Worm (Caenorhabditis elegans): ENCODE data around the gene kdin-1.
A peak's percentile ranks its signal among the peaks of the same experiment; 100 is the strongest.

The kdin-1 gene

ce11 chrIV:11027560-11027959 lies 10.9 kb upstream of the kdin-1 start:
- TF ChIP-seq fkh-2 (tag; optimal IDR thresholded peaks at IDR 0.05) (no peak), jun-1 (tag; optimal IDR thresholded peaks at IDR 0.05) (peak; percentile 77), nhr-237 (tag; optimal IDR thresholded peaks at IDR 0.05) (no peak), tbx-2 (tag; optimal IDR thresholded peaks at IDR 0.05) (peak; percentile 47), aly-2 (tag; optimal IDR thresholded peaks at IDR 0.05) (no peak), fos-1 (tag; optimal IDR thresholded peaks at IDR 0.05) (peak; percentile 73), zag-1 (tag; optimal IDR thresholded peaks at IDR 0.05) (peak; percentile 53), nhr-43 (tag; optimal IDR thresholded peaks at IDR 0.05; ENCODE audit: poor library complexity, severe bottlenecking) (peak; percentile 80), nhr-12 (tag; optimal IDR thresholded peaks at IDR 0.05) (no peak), mml-1 (tag; optimal IDR thresholded peaks at IDR 0.05) (no peak), lsy-12 (tag; optimal IDR thresholded peaks at IDR 0.05) (peak; percentile 58), daf-12 (tag; optimal IDR thresholded peaks at IDR 0.05) (no peak), R02D3.7 (tag; optimal IDR thresholded peaks at IDR 0.05) (peak; percentile 46), nhr-28 (tag; optimal IDR thresholded peaks at IDR 0.05) (no peak), mdl-1 (tag; optimal IDR thresholded peaks at IDR 0.05) (peak; percentile 13), sea-2 (GFP tag; optimal IDR thresholded peaks at IDR 0.05) (no peak), egl-5 (tag; optimal IDR thresholded peaks at IDR 0.05) (no peak), ama-1 (optimal IDR thresholded peaks at IDR 0.05) (peak; percentile 92), nhr-67 (tag; optimal IDR thresholded peaks at IDR 0.05) (no peak), ZK546.5 (tag; optimal IDR thresholded peaks at IDR 0.05) (no peak), egl-27 (tag; optimal IDR thresholded peaks at IDR 0.05) (no peak), ceh-16 (tag; optimal IDR thresholded peaks at IDR 0.05) (no peak), elt-1 (tag; optimal IDR thresholded peaks at IDR 0.05) (no peak), nhr-76 (tag; optimal IDR thresholded peaks at IDR 0.05) (no peak), nfya-1 (tag; optimal IDR thresholded peaks at IDR 0.05; ENCODE audit: insufficient read depth) (peak; percentile 90), nhr-23 (tag; optimal IDR thresholded peaks at IDR 0.05) (peak; percentile 94), lin-39 (tag; optimal IDR thresholded peaks at IDR 0.05) (peak; percentile 92), ztf-4 (tag; optimal IDR thresholded peaks at IDR 0.05) (no peak), ceh-28 (tag; optimal IDR thresholded peaks at IDR 0.05) (peak; percentile 66), nhr-11 (tag; optimal IDR thresholded peaks at IDR 0.05) (no peak), skn-1 (tag; optimal IDR thresholded peaks at IDR 0.05) (peak; percentile 84), ceh-9 (tag; optimal IDR thresholded peaks at IDR 0.05) (peak; percentile 63), elt-2 (tag; optimal IDR thresholded peaks at IDR 0.05) (peak; percentile 72), pqm-1 (tag; optimal IDR thresholded peaks at IDR 0.05) (peak; percentile 69), nhr-25 (tag; optimal IDR thresholded peaks at IDR 0.05) (peak; percentile 94), ceh-82 (tag; optimal IDR thresholded peaks at IDR 0.05) (no peak), hmg-11 (tag; optimal IDR thresholded peaks at IDR 0.05) (peak; percentile 87), unc-62 (GFP tag; optimal IDR thresholded peaks at IDR 0.05) (peak; percentile 70), fkh-10 (GFP tag; optimal IDR thresholded peaks at IDR 0.05) (no peak), snpc-4 (tag; optimal IDR thresholded peaks at IDR 0.05) (peak; percentile 76), ztf-11 (tag; optimal IDR thresholded peaks at IDR 0.05) (no peak), unc-39 (tag; optimal IDR thresholded peaks at IDR 0.05) (no peak), pha-4 (tag; optimal IDR thresholded peaks at IDR 0.05) (peak; percentile 96), lin-15B (tag; optimal IDR thresholded peaks at IDR 0.05) (peak; percentile 64), eor-1 (tag; optimal IDR thresholded peaks at IDR 0.05) (no peak), elt-3 (tag; optimal IDR thresholded peaks at IDR 0.05) (no peak), nhr-77 (tag; optimal IDR thresholded peaks at IDR 0.05) (no peak)

ce11 chrIV:11029412-11029811 lies 9.0 kb upstream of the kdin-1 start, which contains the start of gene hrg-5:
Gene hrg-5, minus strand, starts transcription at chrIV:11029428.
- no peak for TF ChIP-seq lin-15B (tag; optimal IDR thresholded peaks at IDR 0.05)
- peak; percentile 33 for TF ChIP-seq elt-2 (tag; optimal IDR thresholded peaks at IDR 0.05)
- no peak for TF ChIP-seq ztf-11 (tag; optimal IDR thresholded peaks at IDR 0.05)
- no peak for TF ChIP-seq eor-1 (tag; optimal IDR thresholded peaks at IDR 0.05)
- TF ChIP-seq pha-4 (tag; optimal IDR thresholded peaks at IDR 0.05) = peak; percentile 68
- no peak for TF ChIP-seq nfya-1 (tag; optimal IDR thresholded peaks at IDR 0.05; ENCODE audit: insufficient read depth)
- peak; percentile 76 for TF ChIP-seq pqm-1 (tag; optimal IDR thresholded peaks at IDR 0.05)
- no peak for TF ChIP-seq jun-1 (tag; optimal IDR thresholded peaks at IDR 0.05)
- no peak for TF ChIP-seq nhr-43 (tag; optimal IDR thresholded peaks at IDR 0.05; ENCODE audit: poor library complexity, severe bottlenecking)

All from whole organism, L3 larva.